Fruit fly (Drosophila melanogaster) whole organism, embryonic: ENCODE results near the gene be.

Source experiments
- Blimp-1 ChIP-seq: fragments of 200-800 bp; sonication (Bioruptor generic); optimal IDR thresholded peaks from 3 replicates; lab custom pipeline; 2018; ENCODE audit warnings: missing biosample characterization, missing genetic modification characterization, mild to moderate bottlenecking, moderate library complexity, missing genetic modification reagents
- CG10462 ChIP-seq: fragments of 200-800 bp; sonication (Bioruptor generic); optimal IDR thresholded peaks from 2 replicates; lab custom pipeline; 2016; ENCODE audit warnings: missing biosample characterization, missing genetic modification characterization
- CG11085 ChIP-seq: fragments of 200-800 bp; sonication (Bioruptor generic); IDR thresholded peaks from 2 replicates; pipeline ENCODE4 v1.3.6; 2022; ENCODE audit warnings: missing biosample characterization, missing genetic modification characterization
- CG11398 ChIP-seq: fragments of 200-800 bp; sonication (Bioruptor generic); optimal IDR thresholded peaks from 2 replicates; lab custom pipeline; 2016; ENCODE audit warnings: missing biosample characterization, missing genetic modification characterization
- CG13123 ChIP-seq: fragments of 200-800 bp; sonication (Bioruptor generic); optimal IDR thresholded peaks from 2 replicates; lab custom pipeline; 2016; ENCODE audit warnings: missing biosample characterization, missing genetic modification characterization
- CG13775 ChIP-seq: fragments of 200-800 bp; sonication (Bioruptor generic); optimal IDR thresholded peaks from 3 replicates; lab custom pipeline; 2017; ENCODE audit warnings: missing biosample characterization, mild to moderate bottlenecking, missing genetic modification characterization
- CG15011 ChIP-seq: fragments of 200-800 bp; sonication (Bioruptor generic); optimal IDR thresholded peaks from 3 replicates; lab custom pipeline; 2018; ENCODE audit warnings: missing biosample characterization, mild to moderate bottlenecking, missing genetic modification characterization
- CG1603 ChIP-seq: fragments of 200-800 bp; sonication (Bioruptor generic); optimal IDR thresholded peaks from 2 replicates; lab custom pipeline; 2019; ENCODE audit warnings: missing biosample characterization, mild to moderate bottlenecking, missing genetic modification characterization, moderate library complexity
- CG17359 ChIP-seq: fragments of 200-800 bp; sonication (Bioruptor generic); optimal IDR thresholded peaks from 3 replicates; lab custom pipeline; 2018; ENCODE audit warnings: missing biosample characterization, mild to moderate bottlenecking, missing genetic modification characterization, moderate library complexity
- CG18011 ChIP-seq: fragments of 200-800 bp; sonication (Bioruptor generic); optimal IDR thresholded peaks from 2 replicates; lab custom pipeline; 2017; ENCODE audit warnings: missing biosample characterization, missing genetic modification characterization, mild to moderate bottlenecking, moderate library complexity, missing genotype
- CG18262 ChIP-seq: fragments of 200-800 bp; optimal IDR thresholded peaks from 3 replicates; lab custom pipeline; 2019; ENCODE audit warnings: missing biosample characterization, mild to moderate bottlenecking, missing genetic modification characterization, moderate library complexity
- CG18599 ChIP-seq: fragments of 200-800 bp; sonication (Bioruptor generic); optimal IDR thresholded peaks from 3 replicates; lab custom pipeline; 2017; ENCODE audit warnings: missing biosample characterization, missing genetic modification characterization, mild to moderate bottlenecking, moderate library complexity, missing genetic modification reagents
- CG2120 ChIP-seq: fragments of 200-800 bp; sonication (Bioruptor generic); optimal IDR thresholded peaks from 3 replicates; lab custom pipeline; 2016; ENCODE audit warnings: missing biosample characterization, missing genetic modification characterization
- CG31365 ChIP-seq: fragments of 200-800 bp; sonication (Bioruptor generic); optimal IDR thresholded peaks from 2 replicates; lab custom pipeline; 2018; ENCODE audit warnings: missing biosample characterization, mild to moderate bottlenecking, missing genetic modification characterization
- CG3838 ChIP-seq: fragments of 200-800 bp; sonication (Bioruptor generic); optimal IDR thresholded peaks from 3 replicates; lab custom pipeline; 2016; ENCODE audit warnings: missing biosample characterization, missing genetic modification characterization
- CG3847 ChIP-seq: fragments of 200-800 bp; sonication (Bioruptor generic); IDR thresholded peaks from 2 replicates; pipeline ENCODE4 v1.3.6; 2022; ENCODE audit warnings: missing biosample characterization, missing genetic modification characterization
- CG4854 ChIP-seq: fragments of 200-800 bp; sonication (Bioruptor generic); optimal IDR thresholded peaks from 2 replicates; lab custom pipeline; 2016; ENCODE audit warnings: missing biosample characterization, missing genetic modification characterization, inconsistent platforms
- CG7786 ChIP-seq: fragments of 200-800 bp; sonication (Bioruptor generic); optimal IDR thresholded peaks from 2 replicates; lab custom pipeline; 2016; ENCODE audit warnings: missing biosample characterization, missing genetic modification characterization
- CG8089 ChIP-seq: fragments of 200-800 bp; sonication (Bioruptor generic); optimal IDR thresholded peaks from 3 replicates; lab custom pipeline; 2016; ENCODE audit warnings: missing biosample characterization, missing genetic modification characterization
- CG8478 ChIP-seq: fragments of >200 bp; optimal IDR thresholded peaks from 2 replicates; lab custom pipeline; 2018
- Doc2 ChIP-seq: fragments of 200-800 bp; sonication (Bioruptor generic); IDR thresholded peaks from 2 replicates; pipeline ENCODE4 v1.3.6; 2022; ENCODE audit warnings: missing biosample characterization, missing genetic modification characterization
- Eip74EF ChIP-seq, 2 experiments: fragments of 200-800 bp in 1 of 2; fragments of >200 bp in 1 of 2; sonication (Bioruptor generic) in 1 of 2; optimal IDR thresholded peaks; 2 replicates each; lab custom pipeline; 2017 to 2019; ENCODE audit warnings: missing biosample characterization in 2 of 2, missing genetic modification characterization in 2 of 2, mild to moderate bottlenecking in 1 of 2, moderate library complexity in 1 of 2
- HLH54F ChIP-seq: fragments of 200-800 bp; sonication (Bioruptor generic); optimal IDR thresholded peaks from 3 replicates; lab custom pipeline; 2016; ENCODE audit warnings: missing biosample characterization, missing genetic modification characterization
- HLHmδ ChIP-seq: fragments of 200-800 bp; sonication (Bioruptor generic); optimal IDR thresholded peaks from 2 replicates; lab custom pipeline; 2018; ENCODE audit warnings: missing biosample characterization, mild to moderate bottlenecking, missing genetic modification characterization, moderate library complexity
- Mes4 ChIP-seq: fragments of 200-800 bp; sonication (Bioruptor generic); optimal IDR thresholded peaks from 2 replicates; lab custom pipeline; 2016; ENCODE audit warnings: missing biosample characterization, missing genetic modification characterization
- Nf-YB ChIP-seq: fragments of 200-800 bp; sonication (Bioruptor generic); optimal IDR thresholded peaks from 3 replicates; lab custom pipeline; 2019; ENCODE audit warnings: missing biosample characterization, mild to moderate bottlenecking, missing genetic modification characterization, moderate library complexity
- Oli ChIP-seq: fragments of 200-800 bp; sonication (Bioruptor generic); optimal IDR thresholded peaks from 2 replicates; lab custom pipeline; 2018; ENCODE audit warnings: missing biosample characterization, mild to moderate bottlenecking, missing genetic modification characterization, moderate library complexity
- Ravus ChIP-seq: fragments of 200-800 bp; sonication (Bioruptor generic); IDR thresholded peaks from 2 replicates; pipeline ENCODE4 v1.3.6; 2022; ENCODE audit warnings: missing biosample characterization, missing genetic modification characterization
- TFAM ChIP-seq: fragments of 200-800 bp; sonication (Bioruptor generic); optimal IDR thresholded peaks from 2 replicates; lab custom pipeline; 2017; ENCODE audit warnings: missing biosample characterization, missing genetic modification characterization, inconsistent platforms
- Trl ChIP-seq, 3 experiments: fragments of >200 bp in 2 of 3; fragments of 200-800 bp in 1 of 3; sonication (Bioruptor generic) in 1 of 3; optimal IDR thresholded peaks; 2 replicates in 1 of 3; 3 replicates in 2 of 3; lab custom pipeline; 2016 to 2017; ENCODE audit warnings: missing biosample characterization in 1 of 3, missing genetic modification characterization in 1 of 3
- ac ChIP-seq: fragments of 200-800 bp; sonication (Bioruptor generic); optimal IDR thresholded peaks from 3 replicates; lab custom pipeline; 2017; ENCODE audit warnings: missing biosample characterization, mild to moderate bottlenecking, missing genetic modification characterization
- ato ChIP-seq: fragments of 200-800 bp; sonication (Bioruptor generic); IDR thresholded peaks from 2 replicates; pipeline ENCODE4 v1.3.6; 2022; ENCODE audit warnings: missing biosample characterization, missing genetic modification characterization; ENCODE audit not compliant: partially characterized antibody
- cad ChIP-seq: fragments of >200 bp; optimal IDR thresholded peaks from 2 replicates; lab custom pipeline; 2017; ENCODE audit warnings: missing biosample characterization, missing genetic modification characterization
- cg ChIP-seq: fragments of 200-800 bp; sonication (Bioruptor generic); optimal IDR thresholded peaks from 3 replicates; lab custom pipeline; 2019; ENCODE audit warnings: missing biosample characterization, mild to moderate bottlenecking, missing genetic modification characterization, moderate library complexity
- chn ChIP-seq: fragments of 200-800 bp; sonication (Bioruptor generic); optimal IDR thresholded peaks from 2 replicates; lab custom pipeline; 2016; ENCODE audit warnings: missing biosample characterization, missing genetic modification characterization
- dmrt99B ChIP-seq: fragments of 200-800 bp; sonication (Bioruptor generic); optimal IDR thresholded peaks from 2 replicates; lab custom pipeline; 2018; ENCODE audit warnings: missing biosample characterization, mild to moderate bottlenecking, missing genetic modification characterization, moderate library complexity
- ewg ChIP-seq: fragments of 200-800 bp; sonication (Bioruptor generic); optimal IDR thresholded peaks from 3 replicates; lab custom pipeline; 2017; ENCODE audit warnings: mild to moderate bottlenecking, missing biosample characterization, missing genetic modification reagents, missing genetic modification characterization
- jing ChIP-seq: fragments of 200-800 bp; sonication (Bioruptor generic); optimal IDR thresholded peaks from 2 replicates; lab custom pipeline; 2018; ENCODE audit warnings: missing biosample characterization, mild to moderate bottlenecking, missing genetic modification characterization
- kah ChIP-seq: fragments of 200-800 bp; sonication (Bioruptor generic); optimal IDR thresholded peaks from 2 replicates; lab custom pipeline; 2018; ENCODE audit warnings: missing biosample characterization, mild to moderate bottlenecking, missing genetic modification characterization
- p53 ChIP-seq: fragments of 200-800 bp; sonication (Bioruptor generic); optimal IDR thresholded peaks from 2 replicates; lab custom pipeline; 2016; ENCODE audit warnings: missing biosample characterization, missing genetic modification characterization
- pita ChIP-seq: fragments of 200-800 bp; sonication (Bioruptor generic); optimal IDR thresholded peaks from 2 replicates; lab custom pipeline; 2017; ENCODE audit warnings: missing biosample characterization, mild to moderate bottlenecking, missing genetic modification characterization
- ranshi ChIP-seq: fragments of 200-800 bp; sonication (Bioruptor generic); IDR thresholded peaks from 2 replicates; pipeline ENCODE4 v1.3.6; 2022; ENCODE audit warnings: missing biosample characterization, missing genetic modification characterization
- schlank ChIP-seq: fragments of 200-800 bp; sonication (Bioruptor generic); optimal IDR thresholded peaks from 2 replicates; lab custom pipeline; 2018; ENCODE audit warnings: missing biosample characterization, mild to moderate bottlenecking, missing genetic modification characterization
- sim ChIP-seq: fragments of 200-800 bp; sonication (Bioruptor generic); IDR thresholded peaks from 2 replicates; pipeline ENCODE4 v1.3.6; 2022; ENCODE audit warnings: missing biosample characterization, missing genetic modification characterization
- sug ChIP-seq: fragments of 200-800 bp; optimal IDR thresholded peaks from 2 replicates; lab custom pipeline; 2019; ENCODE audit warnings: missing biosample characterization, mild to moderate bottlenecking, missing genetic modification characterization, moderate library complexity
- tll ChIP-seq, 2 experiments: fragments of 200-800 bp in 1 of 2; fragments of >200 bp in 1 of 2; sonication (Bioruptor generic) in 1 of 2; optimal IDR thresholded peaks; 2 replicates each; lab custom pipeline; 2017 to 2019; ENCODE audit warnings: missing biosample characterization in 2 of 2, missing genetic modification characterization in 2 of 2, mild to moderate bottlenecking in 1 of 2, moderate library complexity in 1 of 2
- vnd ChIP-seq: fragments of 200-800 bp; sonication (Bioruptor generic); IDR thresholded peaks from 3 replicates; pipeline ENCODE4 v1.3.6; 2022; ENCODE audit warnings: missing biosample characterization, missing genetic modification characterization; ENCODE audit not compliant: partially characterized antibody
- zen ChIP-seq: fragments of 200-800 bp; sonication (Bioruptor generic); optimal IDR thresholded peaks from 3 replicates; lab custom pipeline; 2018; ENCODE audit warnings: missing biosample characterization, mild to moderate bottlenecking, missing genetic modification characterization, moderate library complexity

be gene

dm6 chrX:15074646-15075351 lies 50.6 kb downstream of the be start (continued):
- TF ChIP-seq Trl (optimal IDR thresholded peaks at IDR 0.05; lab: Kevin White, UChicago) (peak; percentile 52 to 73), Trl (GFP tag; optimal IDR thresholded peaks at IDR 0.05; lab: Kevin White, UChicago) (peak; percentile 93), CG13123 (GFP tag; lab: Kevin White, UChicago) (peak; percentile 71), sim (GFP tag; lab: Robert Waterston, UW) (0 out of 2 replicates have a peak, but pooled peaks have one; percentile 4), CG18262 (tag; lab: Kevin White, UChicago) (peak; percentile 77), cad (no peak), CG8478 (lab: Kevin White, UChicago) (no peak), p53 (peak; percentile 86), TFAM (GFP tag; lab: Kevin White, UChicago) (peak; percentile 36), CG7786 (peak; percentile 93), CG4854 (GFP tag; lab: Kevin White, UChicago) (peak; percentile 79), CG17359 (tag; lab: Kevin White, UChicago) (peak; percentile 84), Blimp-1 (GFP tag; lab: Kevin White, UChicago) (peak; percentile 79), HLHmδ (GFP tag; lab: Kevin White, UChicago) (no peak), cg (GFP tag; lab: Kevin White, UChicago) (no peak), Mes4 (GFP tag; lab: Kevin White, UChicago) (peak; percentile 86), Ravus (GFP tag; lab: Robert Waterston, UW) (peak; percentile 55), CG8089 (GFP tag; lab: Kevin White, UChicago) (peak; percentile 81), sug (tag; lab: Kevin White, UChicago) (peak; percentile 90), CG10462 (GFP tag; lab: Kevin White, UChicago) (peak; percentile 63), CG18011 (peak; percentile 76), CG18599 (GFP tag; lab: Kevin White, UChicago) (peak; percentile 95), schlank (peak; percentile 82), chn (GFP tag; lab: Kevin White, UChicago) (peak; percentile 93), dmrt99B (peak; percentile 91), vnd (GFP tag; lab: Robert Waterston, UW) (no peak), Oli (tag; lab: Kevin White, UChicago) (peak; percentile 87), ranshi (GFP tag; lab: Robert Waterston, UW) (peak; percentile 82), Nf-YB (GFP tag; lab: Kevin White, UChicago) (peak; percentile 64), CG31365 (tag; lab: Kevin White, UChicago) (peak; percentile 69), CG3838 (GFP tag; lab: Kevin White, UChicago) (peak; percentile 60), ewg (GFP tag; lab: Kevin White, UChicago) (peak; percentile 81), CG11085 (GFP tag; lab: Robert Waterston, UW) (peak; percentile 87), ac (GFP tag; lab: Kevin White, UChicago) (no peak), CG2120 (GFP tag; lab: Kevin White, UChicago) (peak; percentile 97), HLH54F (GFP tag; lab: Kevin White, UChicago) (peak; percentile 92), CG15011 (GFP tag; lab: Kevin White, UChicago) (peak; percentile 67), pita (no peak), CG11398 (peak; percentile 84), CG1603 (peak; percentile 84), CG3847 (peak; percentile 84), CG13775 (peak; percentile 86), Doc2 (GFP tag; lab: Robert Waterston, UW) (peak; percentile 61; the same call in 1 of the 2 replicates), ato (GFP tag; lab: Robert Waterston, UW) (no peak), tll (GFP tag; optimal IDR thresholded peaks at IDR 0.05; lab: Kevin White, UChicago) (no peak), kah (GFP tag; lab: Kevin White, UChicago) (peak; percentile 77), zen (tag; lab: Kevin White, UChicago) (peak; percentile 40), jing (peak; percentile 71), Eip74EF (GFP tag; optimal IDR thresholded peaks at IDR 0.05; lab: Kevin White, UChicago) (peak in 1 of 2 experiments; percentile 80)
